Fruit fly (Drosophila melanogaster): ENCODE measurements around the gene eIF3g1.

eIF3g1 gene

DNA sequence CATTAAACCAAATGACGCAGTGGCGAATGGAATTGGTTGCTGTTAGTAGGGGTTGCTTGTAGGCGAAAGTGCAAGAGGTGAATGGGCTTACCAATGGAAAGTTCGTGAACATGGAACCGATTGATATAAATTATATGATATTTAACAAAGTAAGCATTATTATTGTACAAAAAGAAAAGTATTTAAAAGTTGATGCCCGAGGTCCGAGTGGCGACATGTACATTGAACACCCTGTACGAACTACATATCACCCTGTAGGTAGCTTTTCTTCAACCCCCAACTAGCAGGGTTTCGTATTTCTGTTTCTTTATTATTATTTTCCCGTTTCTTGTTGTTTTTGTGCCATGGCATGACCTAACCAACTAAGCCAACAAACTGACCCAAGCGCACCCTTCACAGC lies 47.1 kb upstream of the eIF3g1 start:
- TF ChIP-seq sens-2 (GFP tag; IDR thresholded peaks at IDR 0.05) (no peak), CTCF (GFP tag; optimal IDR thresholded peaks at IDR 0.05) (no peak), CG6254 (GFP tag; optimal IDR thresholded peaks at IDR 0.05) (peak; percentile 98), CG10366 (GFP tag; IDR thresholded peaks at IDR 0.05) (peak; percentile 14; the same call in 1 of the 2 replicates), dysf (GFP tag; IDR thresholded peaks at IDR 0.05) (0 out of 3 replicates have a peak, but pooled peaks have one; percentile 20)

DNA sequence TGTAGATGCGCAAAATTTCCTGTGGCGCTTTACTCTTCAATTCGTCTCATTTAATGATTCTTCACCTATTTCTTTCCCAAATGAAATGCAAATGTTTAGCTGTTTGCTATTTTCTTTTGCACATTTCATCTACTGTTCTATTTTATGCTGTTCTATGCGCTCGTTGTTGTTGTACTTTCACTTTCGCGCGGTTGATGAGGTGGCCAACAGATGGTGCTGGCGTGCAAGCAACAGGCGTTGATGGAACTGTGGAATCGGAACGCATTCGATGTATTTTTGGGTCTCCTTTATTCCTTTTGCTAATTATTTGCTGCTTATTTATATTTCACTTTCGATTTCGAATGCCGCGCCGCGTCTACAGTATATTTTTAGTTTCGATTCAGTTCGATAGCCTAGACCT lies 45.9 kb upstream of the eIF3g1 start:
- TF ChIP-seq cwo (GFP tag; optimal IDR thresholded peaks at IDR 0.05) (no peak), fru (optimal IDR thresholded peaks at IDR 0.05) (no peak), D19B (GFP tag; optimal IDR thresholded peaks at IDR 0.05) (no peak), CG7357 (GFP tag; IDR thresholded peaks at IDR 0.05) (no peak), pfk (GFP tag; optimal IDR thresholded peaks at IDR 0.05) (peak; percentile 78), CG8281 (tag; optimal IDR thresholded peaks at IDR 0.05) (no peak), CG7372 (GFP tag; IDR thresholded peaks at IDR 0.05) (no peak), Abd-B (GFP tag; optimal IDR thresholded peaks at IDR 0.05) (no peak), CG4820 (GFP tag; optimal IDR thresholded peaks at IDR 0.05) (no peak), unc-4 (GFP tag; IDR thresholded peaks at IDR 0.05; ENCODE audit: partially characterized antibody) (no peak), Mrtf (GFP tag; IDR thresholded peaks at IDR 0.05) (no peak), scrt (GFP tag; optimal IDR thresholded peaks at IDR 0.05) (peak; percentile 12), btn (GFP tag; optimal IDR thresholded peaks at IDR 0.05) (no peak), ranshi (GFP tag; IDR thresholded peaks at IDR 0.05) (no peak), CTCF (GFP tag; optimal IDR thresholded peaks at IDR 0.05) (peak; percentile 88), Nf-YC (tag; optimal IDR thresholded peaks at IDR 0.05) (no peak), gt (GFP tag; IDR thresholded peaks at IDR 0.05) (no peak), ase (GFP tag; IDR thresholded peaks at IDR 0.05) (no peak), Blimp-1 (GFP tag; optimal IDR thresholded peaks at IDR 0.05) (peak; percentile 83), CG10209 (GFP tag; optimal IDR thresholded peaks at IDR 0.05) (no peak), CG30431 (GFP tag; optimal IDR thresholded peaks at IDR 0.05) (no peak), Kr (GFP tag; optimal IDR thresholded peaks at IDR 0.05) (no peak), Ets65A (GFP tag) (peak; percentile 47), yki (optimal IDR thresholded peaks at IDR 0.05) (no peak), CG8924 (tag; optimal IDR thresholded peaks at IDR 0.05) (no peak), CG1603 (tag; optimal IDR thresholded peaks at IDR 0.05) (no peak), Rx (GFP tag; IDR thresholded peaks at IDR 0.05) (no peak), CG9437 (GFP tag; optimal IDR thresholded peaks at IDR 0.05) (no peak), CG4360 (GFP tag; IDR thresholded peaks at IDR 0.05) (peak; percentile 65), fd3F (GFP tag; optimal IDR thresholded peaks at IDR 0.05) (no peak), E2f2 (GFP tag; IDR thresholded peaks at IDR 0.05) (no peak), nerfin-1 (tag; optimal IDR thresholded peaks at IDR 0.05) (no peak), ro (GFP tag; IDR thresholded peaks at IDR 0.05) (no peak), toy (GFP tag; IDR thresholded peaks at IDR 0.05) (no peak), luna (GFP tag; optimal IDR thresholded peaks at IDR 0.05) (no peak), CG33213 (GFP tag; optimal IDR thresholded peaks at IDR 0.05) (no peak), CG7987 (GFP tag; optimal IDR thresholded peaks at IDR 0.05) (no peak), sd (tag; optimal IDR thresholded peaks at IDR 0.05) (no peak), CG17361 (GFP tag; IDR thresholded peaks at IDR 0.05) (no peak), CG34224 (GFP tag; IDR thresholded peaks at IDR 0.05; ENCODE audit: partially characterized antibody) (no peak), hbn (GFP tag; IDR thresholded peaks at IDR 0.05; ENCODE audit: partially characterized antibody) (no peak), pzg (GFP tag; optimal IDR thresholded peaks at IDR 0.05) (no peak)
